Fruit fly (Drosophila melanogaster): ENCODE results near the gene CG32816.

DNA sequence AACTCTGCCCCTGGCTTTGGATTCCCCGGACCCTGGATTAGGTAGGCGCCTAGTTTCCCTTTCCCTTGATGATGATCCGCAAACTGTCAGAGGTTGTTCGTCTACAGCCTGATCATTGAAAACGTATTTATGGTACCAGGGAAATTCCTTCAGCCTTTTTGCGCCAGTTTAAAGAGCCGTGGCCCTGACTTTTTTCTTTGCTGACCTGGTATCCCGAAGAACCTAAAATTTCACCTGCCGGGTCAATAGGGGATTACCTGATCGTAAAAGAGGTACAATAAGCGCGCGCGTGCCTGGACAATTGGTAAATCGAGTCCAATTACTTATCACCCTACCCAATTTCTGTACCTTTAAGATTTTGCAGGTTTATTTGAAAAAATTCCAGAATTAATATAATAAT lies 70.8 kb downstream of the CG32816 start:
- TF ChIP-seq Hr39 (GFP tag; optimal IDR thresholded peaks at IDR 0.05) (no peak), fd85E (GFP tag; optimal IDR thresholded peaks at IDR 0.05) (no peak), spab (GFP tag; optimal IDR thresholded peaks at IDR 0.05) (no peak), Met (GFP tag; optimal IDR thresholded peaks at IDR 0.05) (no peak), CG10631 (GFP tag; optimal IDR thresholded peaks at IDR 0.05) (no peak), CG10669 (GFP tag; optimal IDR thresholded peaks at IDR 0.05) (no peak), CG8119 (GFP tag; IDR thresholded peaks at IDR 0.05) (no peak), svp (GFP tag) (no peak), Hr4 (GFP tag; optimal IDR thresholded peaks at IDR 0.05) (no peak), CG31627 (GFP tag; optimal IDR thresholded peaks at IDR 0.05) (no peak)

Measured in whole organism, prepupa.